Worm (Caenorhabditis elegans) whole organism, early embryonic: ENCODE results near the gene F53F4.7.

ENCODE experiments used
- B0310.2 ChIP-seq: sonication (generic microtip); optimal IDR thresholded peaks from 2 replicates; lab custom pipeline; 2016; ENCODE audit warnings: mild to moderate bottlenecking, missing genetic modification characterization, missing compliant biosample characterization
- F13C5.2 ChIP-seq: sonication (generic microtip); optimal IDR thresholded peaks from 2 replicates; lab custom pipeline; 2017; ENCODE audit warnings: mild to moderate bottlenecking, missing genetic modification characterization, inconsistent platforms, missing compliant biosample characterization
- aly-1 ChIP-seq: sonication (generic microtip); optimal IDR thresholded peaks from 2 replicates; lab custom pipeline; 2016; ENCODE audit warnings: missing genetic modification characterization, missing compliant biosample characterization
- ama-1 ChIP-seq: fragments of 150-350 bp; optimal IDR thresholded peaks from 2 replicates; lab custom pipeline; 2014
- ceh-13 ChIP-seq: fragments of 200-800 bp; sonication (Bioruptor generic); optimal IDR thresholded peaks from 2 replicates; lab custom pipeline; 2018; ENCODE audit warnings: mild to moderate bottlenecking, missing genetic modification characterization, missing compliant biosample characterization
- ceh-36 ChIP-seq: sonication (generic microtip); optimal IDR thresholded peaks from 2 replicates; lab custom pipeline; 2016; ENCODE audit warnings: missing genetic modification characterization, inconsistent platforms, missing compliant biosample characterization
- ets-7 ChIP-seq: sonication (generic microtip); optimal IDR thresholded peaks from 2 replicates; lab custom pipeline; 2016; ENCODE audit warnings: missing genotype, missing genetic modification characterization, missing compliant biosample characterization
- flt-1 ChIP-seq: fragments of 200-800 bp; sonication (Bioruptor generic); IDR thresholded peaks from 2 replicates; pipeline ENCODE4 v1.3.6; 2022; ENCODE audit warnings: missing genetic modification characterization, missing compliant biosample characterization
- hmbx-1 ChIP-seq: sonication (generic microtip); optimal IDR thresholded peaks from 2 replicates; lab custom pipeline; 2016; ENCODE audit warnings: mild to moderate bottlenecking, missing genetic modification characterization, missing compliant biosample characterization
- hmg-4 ChIP-seq: fragments of 200-800 bp; sonication (Bioruptor generic); optimal IDR thresholded peaks from 2 replicates; lab custom pipeline; 2018; ENCODE audit warnings: mild to moderate bottlenecking, missing genetic modification characterization, missing compliant biosample characterization
- hnd-1 ChIP-seq: sonication (generic microtip); optimal IDR thresholded peaks from 2 replicates; lab custom pipeline; 2016; ENCODE audit warnings: missing genetic modification characterization, missing compliant biosample characterization
- pes-1 ChIP-seq: fragments of 200-800 bp; sonication (Bioruptor generic); IDR thresholded peaks from 2 replicates; pipeline ENCODE4 v1.3.6; 2022; ENCODE audit warnings: missing genetic modification reagents, missing genetic modification characterization, missing compliant biosample characterization
- scrt-1 ChIP-seq: fragments of 200-800 bp; sonication (Bioruptor generic); IDR thresholded peaks from 2 replicates; pipeline ENCODE4 v1.3.6; 2022; ENCODE audit warnings: missing genetic modification characterization, missing compliant biosample characterization
- sea-1 ChIP-seq: fragments of 200-800 bp; sonication (Bioruptor generic); conservative IDR thresholded peaks from 2 replicates; pipeline ENCODE4 v1.3.6; 2022; ENCODE audit warnings: missing genetic modification characterization, missing compliant biosample characterization
- tbx-11 ChIP-seq: fragments of 200-800 bp; sonication (Bioruptor generic); IDR thresholded peaks from 2 replicates; pipeline ENCODE4 v1.3.6; 2022; ENCODE audit warnings: missing genetic modification characterization, missing compliant biosample characterization
- tbx-37 ChIP-seq: fragments of 200-800 bp; sonication (Bioruptor generic); conservative IDR thresholded peaks from 2 replicates; pipeline ENCODE4 v1.3.6; 2022; ENCODE audit warnings: missing genetic modification reagents, missing genetic modification characterization, missing compliant biosample characterization
- tra-4 ChIP-seq: sonication (generic microtip); optimal IDR thresholded peaks from 2 replicates; lab custom pipeline; 2017; ENCODE audit warnings: missing genetic modification characterization, missing compliant biosample characterization

The F53F4.7 gene

ce11 chrV:13625517-13626097 is 11.8 kb upstream of the F53F4.7 start, which contains the start of the genes nduv-2 and F53F4.12:
Gene nduv-2, minus strand, starts transcription at chrV:13625567.
Gene F53F4.12, plus strand, starts transcription at chrV:13626047.
- TF ChIP-seq tra-4 (tag; lab: Kevin White, UChicago) (no peak), ama-1 (lab: Kevin White, UChicago) (no peak), tbx-37 (GFP tag; lab: Robert Waterston, UW) (no peak), F13C5.2 (tag; lab: Kevin White, UChicago) (no peak), scrt-1 (no peak)

- TF ChIP-seq hnd-1 (tag; lab: Kevin White, UChicago) (no peak), scrt-1 (no peak), pes-1 (GFP tag; lab: Robert Waterston, UW) (no peak), B0310.2 (tag; lab: Kevin White, UChicago) (no peak), ama-1 (lab: Kevin White, UChicago) (no peak), sea-1 (no peak), hmg-4 (GFP tag; lab: Kevin White, UChicago) (no peak), hmbx-1 (tag; lab: Kevin White, UChicago) (no peak), ets-7 (tag; lab: Kevin White, UChicago) (no peak), ceh-13 (no peak), tbx-37 (GFP tag; lab: Robert Waterston, UW) (no peak), F13C5.2 (tag; lab: Kevin White, UChicago) (no peak), ceh-36 (tag; lab: Kevin White, UChicago) (no peak), tra-4 (tag; lab: Kevin White, UChicago) (no peak), tbx-11 (GFP tag; lab: Robert Waterston, UW) (no peak), aly-1 (no peak), flt-1 (GFP tag; lab: Robert Waterston, UW) (no peak)
These were observed 10.7 kb upstream of the F53F4.7 start, which contains the start of gene F53F4.11 for ce11 chrV:13624424-13624823. Gene F53F4.11, minus strand, starts transcription at chrV:13624524.

- no peak for TF ChIP-seq aly-1
- no peak for TF ChIP-seq hnd-1 (tag; lab: Kevin White, UChicago)
- no peak for TF ChIP-seq ceh-36 (tag; lab: Kevin White, UChicago)
- no peak for TF ChIP-seq ets-7 (tag; lab: Kevin White, UChicago)
- TF ChIP-seq flt-1 (GFP tag; lab: Robert Waterston, UW), result no peak
- no peak for TF ChIP-seq scrt-1
- no peak for TF ChIP-seq F13C5.2 (tag; lab: Kevin White, UChicago)
- TF ChIP-seq tbx-37 (GFP tag; lab: Robert Waterston, UW), result no peak
- no peak for TF ChIP-seq hmbx-1 (tag; lab: Kevin White, UChicago)
- TF ChIP-seq sea-1, result no peak
These were observed 8.0 kb upstream of the F53F4.7 start, which contains the start of gene F53F4.16 for ce11 chrV:13621720-13622119. Gene F53F4.16, minus strand, starts transcription at chrV:13621820.

- TF ChIP-seq hnd-1 (tag; lab: Kevin White, UChicago) (no peak), tbx-11 (GFP tag; lab: Robert Waterston, UW) (no peak), flt-1 (GFP tag; lab: Robert Waterston, UW) (no peak), ets-7 (tag; lab: Kevin White, UChicago) (no peak), pes-1 (GFP tag; lab: Robert Waterston, UW) (no peak), ceh-13 (no peak), aly-1 (no peak), hmbx-1 (tag; lab: Kevin White, UChicago) (no peak), B0310.2 (tag; lab: Kevin White, UChicago) (no peak), scrt-1 (no peak), ceh-36 (tag; lab: Kevin White, UChicago) (no peak), sea-1 (no peak)
These were observed 6.9 kb upstream of the F53F4.7 start, which contains the start of gene F53F4.15 for ce11 chrV:13620676-13621075. Gene F53F4.15, plus strand, starts transcription at chrV:13620976.

- TF ChIP-seq tbx-11 (GFP tag; lab: Robert Waterston, UW) (no peak), tbx-37 (GFP tag; lab: Robert Waterston, UW) (no peak), pes-1 (GFP tag; lab: Robert Waterston, UW) (no peak), hmg-4 (GFP tag; lab: Kevin White, UChicago) (no peak), F13C5.2 (tag; lab: Kevin White, UChicago) (no peak), hmbx-1 (tag; lab: Kevin White, UChicago) (no peak), scrt-1 (no peak), B0310.2 (tag; lab: Kevin White, UChicago) (no peak), ceh-13 (no peak), sea-1 (no peak), ceh-36 (tag; lab: Kevin White, UChicago) (no peak), ets-7 (tag; lab: Kevin White, UChicago) (no peak), hnd-1 (tag; lab: Kevin White, UChicago) (no peak), ama-1 (lab: Kevin White, UChicago) (no peak), tra-4 (tag; lab: Kevin White, UChicago) (no peak), flt-1 (GFP tag; lab: Robert Waterston, UW) (no peak), aly-1 (no peak)
These were observed 6.0 kb upstream of the F53F4.7 start, which contains the start of gene srd-11 for ce11 chrV:13619752-13620151. Gene srd-11, minus strand, starts transcription at chrV:13619852.

- TF ChIP-seq ama-1 (lab: Kevin White, UChicago) (no peak), B0310.2 (tag; lab: Kevin White, UChicago) (no peak), tra-4 (tag; lab: Kevin White, UChicago) (no peak), flt-1 (GFP tag; lab: Robert Waterston, UW) (no peak), ceh-13 (no peak), hmg-4 (GFP tag; lab: Kevin White, UChicago) (no peak), tbx-11 (GFP tag; lab: Robert Waterston, UW) (no peak), ceh-36 (tag; lab: Kevin White, UChicago) (no peak), F13C5.2 (tag; lab: Kevin White, UChicago) (no peak)
These were observed 2.0 kb downstream of the F53F4.7 start, which contains the start of gene spig-9 for ce11 chrV:13611782-13612181. Gene spig-9, minus strand, starts transcription at chrV:13611882.

ce11 chrV:13609806-13610205 is 4.0 kb downstream of the F53F4.7 start:
- no peak for TF ChIP-seq tra-4 (tag; lab: Kevin White, UChicago)
- TF ChIP-seq flt-1 (GFP tag; lab: Robert Waterston, UW), result no peak
